Fruit fly (Drosophila melanogaster) whole organism, pupa: ENCODE results near the gene CG43131.
A peak's percentile ranks its signal among the peaks of the same experiment; 100 is the strongest.

Experiments used
- CG10348 ChIP-seq: fragments of 200-800 bp; sonication (Bioruptor generic); IDR thresholded peaks from 2 replicates; pipeline ENCODE4 v1.3.6; 2022; ENCODE audit warnings: missing biosample characterization, missing genetic modification characterization
- CG12605 ChIP-seq: fragments of 200-800 bp; sonication (Bioruptor generic); IDR thresholded peaks from 2 replicates; pipeline ENCODE4 v1.3.6; 2022; ENCODE audit warnings: missing biosample characterization, missing genetic modification characterization
- CG13204 ChIP-seq: fragments of 200-800 bp; sonication (Bioruptor generic); optimal IDR thresholded peaks from 2 replicates; lab custom pipeline; 2018; ENCODE audit warnings: missing biosample characterization, mild to moderate bottlenecking, missing genetic modification characterization, moderate library complexity
- CG14655 ChIP-seq: fragments of 200-800 bp; sonication (Bioruptor generic); optimal IDR thresholded peaks from 3 replicates; lab custom pipeline; 2017; ENCODE audit warnings: mild to moderate bottlenecking, missing biosample characterization, missing genetic modification reagents, missing genetic modification characterization
- CG15710 ChIP-seq: fragments of 200-800 bp; sonication (Bioruptor generic); optimal IDR thresholded peaks from 2 replicates; lab custom pipeline; 2018; ENCODE audit warnings: missing biosample characterization, mild to moderate bottlenecking, missing genetic modification characterization, moderate library complexity
- CG17806 ChIP-seq: fragments of 200-800 bp; sonication (Bioruptor generic); optimal IDR thresholded peaks from 2 replicates; lab custom pipeline; 2018; ENCODE audit warnings: missing biosample characterization, mild to moderate bottlenecking, missing genetic modification characterization, moderate library complexity
- CG32121 ChIP-seq: fragments of 200-800 bp; sonication (Bioruptor generic); IDR thresholded peaks from 2 replicates; pipeline ENCODE4 v1.3.6; 2022; ENCODE audit warnings: missing biosample characterization, missing genetic modification characterization
- CG34367 ChIP-seq: fragments of 200-800 bp; sonication (Bioruptor generic); optimal IDR thresholded peaks from 2 replicates; lab custom pipeline; 2018; ENCODE audit warnings: missing biosample characterization, mild to moderate bottlenecking, missing genetic modification characterization
- CG4496 ChIP-seq: fragments of 200-800 bp; sonication (Bioruptor generic); IDR thresholded peaks from 3 replicates; pipeline ENCODE4 v1.3.6; 2022; ENCODE audit warnings: missing biosample characterization, missing genetic modification characterization
- CG8159 ChIP-seq: fragments of 200-800 bp; sonication (Bioruptor generic); optimal IDR thresholded peaks from 3 replicates; lab custom pipeline; 2018; ENCODE audit warnings: missing biosample characterization, mild to moderate bottlenecking, missing genetic modification characterization, moderate library complexity
- CG8301 ChIP-seq: fragments of 200-800 bp; sonication (Bioruptor generic); optimal IDR thresholded peaks from 2 replicates; lab custom pipeline; 2018; ENCODE audit warnings: missing biosample characterization, mild to moderate bottlenecking, missing genetic modification characterization
- CG9948 ChIP-seq: fragments of 200-800 bp; sonication (Bioruptor generic); optimal IDR thresholded peaks from 2 replicates; lab custom pipeline; 2018; ENCODE audit warnings: missing biosample characterization, mild to moderate bottlenecking, missing genetic modification characterization, moderate library complexity
- D1 ChIP-seq: fragments of 200-800 bp; sonication (Bioruptor generic); optimal IDR thresholded peaks from 2 replicates; lab custom pipeline; 2018; ENCODE audit warnings: missing biosample characterization, mild to moderate bottlenecking, missing genetic modification characterization, moderate library complexity
- EcR ChIP-seq: fragments of 200-800 bp; sonication (Bioruptor generic); optimal IDR thresholded peaks from 3 replicates; lab custom pipeline; 2019; ENCODE audit warnings: missing biosample characterization, missing genetic modification characterization, mild to moderate bottlenecking, moderate library complexity, missing genetic modification reagents
- Ets98B ChIP-seq: fragments of 200-800 bp; sonication (Bioruptor generic); IDR thresholded peaks from 2 replicates; pipeline ENCODE4 v1.3.6; 2022; ENCODE audit warnings: missing biosample characterization, missing genetic modification characterization
- Pif1A ChIP-seq: fragments of 200-800 bp; sonication (Bioruptor generic); optimal IDR thresholded peaks from 3 replicates; lab custom pipeline; 2016; ENCODE audit warnings: missing biosample characterization, missing genetic modification characterization
- Pif1B ChIP-seq: fragments of 200-800 bp; sonication (Bioruptor generic); optimal IDR thresholded peaks from 3 replicates; lab custom pipeline; 2016; ENCODE audit warnings: missing biosample characterization, missing genetic modification characterization
- Snoo ChIP-seq: fragments of 200-800 bp; sonication (Bioruptor generic); optimal IDR thresholded peaks from 3 replicates; lab custom pipeline; 2017; ENCODE audit warnings: missing biosample characterization, mild to moderate bottlenecking, missing genetic modification characterization, inconsistent platforms
- fd96Ca ChIP-seq: fragments of 200-800 bp; sonication (Bioruptor generic); IDR thresholded peaks from 3 replicates; pipeline ENCODE4 v1.3.6; 2022; ENCODE audit warnings: missing biosample characterization, missing genetic modification characterization
- gl ChIP-seq: fragments of 200-800 bp; sonication (Bioruptor generic); optimal IDR thresholded peaks from 2 replicates; lab custom pipeline; 2018; ENCODE audit warnings: missing biosample characterization, mild to moderate bottlenecking, missing genetic modification characterization
- rn ChIP-seq: fragments of 200-800 bp; sonication (Bioruptor generic); IDR thresholded peaks from 2 replicates; pipeline ENCODE4 v1.3.6; 2022; ENCODE audit warnings: missing biosample characterization, missing genetic modification characterization

Gene CG43131

dm6 chr3R:5090286-5090685, 18.7 kb downstream of the CG43131 start:
- TF ChIP-seq rn, result 0 out of 2 replicates have a peak, but pooled peaks have one; percentile 15
- TF ChIP-seq Ets98B (GFP tag; lab: Robert Waterston, UW), result no peak
- no peak for TF ChIP-seq CG8301
- TF ChIP-seq CG4496 (GFP tag; lab: Robert Waterston, UW), result peak; percentile 18; the same call in 1 of the 3 replicates
- TF ChIP-seq Pif1A, result no peak
- no peak for TF ChIP-seq CG32121 (GFP tag; lab: Robert Waterston, UW)
- no peak for TF ChIP-seq fd96Ca (GFP tag; lab: Robert Waterston, UW)
- TF ChIP-seq EcR (GFP tag; lab: Kevin White, UChicago), result peak; percentile 25
- no peak for TF ChIP-seq CG8159 (tag; lab: Kevin White, UChicago)
- TF ChIP-seq Snoo (tag; lab: Kevin White, UChicago), result no peak
- no peak for TF ChIP-seq gl (tag; lab: Kevin White, UChicago)
- no peak for TF ChIP-seq CG17806 (tag; lab: Kevin White, UChicago)
- TF ChIP-seq CG14655 (GFP tag; lab: Kevin White, UChicago), result no peak
- no peak for TF ChIP-seq Pif1B (GFP tag; lab: Kevin White, UChicago)
- TF ChIP-seq CG15710 (tag; lab: Kevin White, UChicago), result no peak
- TF ChIP-seq CG13204, result peak; percentile 39
- no peak for TF ChIP-seq CG12605 (GFP tag; lab: Robert Waterston, UW)
- TF ChIP-seq CG10348, result no peak
- no peak for TF ChIP-seq D1 (tag; lab: Kevin White, UChicago)
- TF ChIP-seq CG34367 (tag; lab: Kevin White, UChicago), result no peak
- no peak for TF ChIP-seq CG9948 (tag; lab: Kevin White, UChicago)

dm6 chr3R:5089514-5090259, 19.3 kb downstream of the CG43131 start:
- TF ChIP-seq CG9948 (tag; lab: Kevin White, UChicago), result peak; percentile 92
- no peak for TF ChIP-seq CG32121 (GFP tag; lab: Robert Waterston, UW)
- peak; percentile 86 for TF ChIP-seq CG8301
- TF ChIP-seq CG34367 (tag; lab: Kevin White, UChicago), result peak; percentile 83
- TF ChIP-seq fd96Ca (GFP tag; lab: Robert Waterston, UW), result peak; percentile 67; the same call in 2 of the 3 replicates
- TF ChIP-seq CG15710 (tag; lab: Kevin White, UChicago), result peak; percentile 90
- TF ChIP-seq CG17806 (tag; lab: Kevin White, UChicago), result peak; percentile 85
- no peak for TF ChIP-seq CG10348
- no peak for TF ChIP-seq CG12605 (GFP tag; lab: Robert Waterston, UW)
- TF ChIP-seq Snoo (tag; lab: Kevin White, UChicago), result peak; percentile 40
- peak; percentile 69 for TF ChIP-seq Pif1A
- TF ChIP-seq CG4496 (GFP tag; lab: Robert Waterston, UW), result no peak
- TF ChIP-seq CG8159 (tag; lab: Kevin White, UChicago), result peak; percentile 91
- no peak; the same call in 1 of the 2 replicates for TF ChIP-seq Ets98B (GFP tag; lab: Robert Waterston, UW)
- TF ChIP-seq CG14655 (GFP tag; lab: Kevin White, UChicago), result peak; percentile 93
- TF ChIP-seq EcR (GFP tag; lab: Kevin White, UChicago), result peak; percentile 66
- TF ChIP-seq rn, result no peak
- peak; percentile 71 for TF ChIP-seq D1 (tag; lab: Kevin White, UChicago)
- TF ChIP-seq CG13204, result no peak
- peak; percentile 46 for TF ChIP-seq gl (tag; lab: Kevin White, UChicago)
- TF ChIP-seq Pif1B (GFP tag; lab: Kevin White, UChicago), result peak; percentile 76

- TF ChIP-seq CG17806 (tag; lab: Kevin White, UChicago) (peak; percentile 14), CG10348 (no peak), gl (tag; lab: Kevin White, UChicago) (peak; percentile 26), CG34367 (tag; lab: Kevin White, UChicago) (peak; percentile 11), CG8159 (tag; lab: Kevin White, UChicago) (peak; percentile 16), EcR (GFP tag; lab: Kevin White, UChicago) (peak; percentile 98), CG4496 (GFP tag; lab: Robert Waterston, UW) (no peak), Snoo (tag; lab: Kevin White, UChicago) (peak; percentile 83), CG13204 (peak; percentile 52), Pif1B (GFP tag; lab: Kevin White, UChicago) (no peak), CG15710 (tag; lab: Kevin White, UChicago) (peak; percentile 22), CG14655 (GFP tag; lab: Kevin White, UChicago) (peak; percentile 27), Pif1A (peak; percentile 29)
These were observed 21.1 kb downstream of the CG43131 start for dm6 chr3R:5087833-5088262.

- TF ChIP-seq Pif1A (peak; percentile 19), CG34367 (tag; lab: Kevin White, UChicago) (no peak), CG32121 (GFP tag; lab: Robert Waterston, UW) (no peak), Pif1B (GFP tag; lab: Kevin White, UChicago) (peak; percentile 35), CG12605 (GFP tag; lab: Robert Waterston, UW) (no peak), Ets98B (GFP tag; lab: Robert Waterston, UW) (no peak), CG14655 (GFP tag; lab: Kevin White, UChicago) (peak; percentile 24), fd96Ca (GFP tag; lab: Robert Waterston, UW) (no peak), CG8159 (tag; lab: Kevin White, UChicago) (no peak), CG17806 (tag; lab: Kevin White, UChicago) (no peak), Snoo (tag; lab: Kevin White, UChicago) (peak; percentile 30), D1 (tag; lab: Kevin White, UChicago) (no peak), CG13204 (no peak), CG9948 (tag; lab: Kevin White, UChicago) (no peak), gl (tag; lab: Kevin White, UChicago) (no peak), CG10348 (no peak), CG4496 (GFP tag; lab: Robert Waterston, UW) (no peak), CG15710 (tag; lab: Kevin White, UChicago) (no peak), CG8301 (no peak), EcR (GFP tag; lab: Kevin White, UChicago) (peak; percentile 87), rn (no peak)
These were observed 22.0 kb downstream of the CG43131 start, which contains the start of gene corto for dm6 chr3R:5086822-5087491. TSS of gene corto (minus strand) at chr3R:5087072.
